Worm (Caenorhabditis elegans): ENCODE measurements around the gene C47E8.3.

C47E8.3 gene

ce11 chrV:14685435-14686058 is 5.4 kb downstream of the C47E8.3 start, which contains the start of gene C47E8.4:
C47E8.4 (minus strand) TSS chrV:14685485.
- peak; percentile 75; the same call in 1 of the 2 replicates for TF ChIP-seq aptf-3 (GFP tag; IDR thresholded peaks at IDR 0.05)
- peak; percentile 90 for TF ChIP-seq B0336.3 (GFP tag; IDR thresholded peaks at IDR 0.05)
- peak; percentile 76 for TF ChIP-seq tbp1 (GFP tag; optimal IDR thresholded peaks at IDR 0.05)
- peak; percentile 63 to 81 for TF ChIP-seq rec-8 (tag; optimal IDR thresholded peaks at IDR 0.05)
- TF ChIP-seq mxl-1 (tag; optimal IDR thresholded peaks at IDR 0.05), result no peak
- peak; percentile 88 for TF ChIP-seq F52B5.7 (tag; optimal IDR thresholded peaks at IDR 0.05)
- TF ChIP-seq B0035.1 (tag; optimal IDR thresholded peaks at IDR 0.05), result peak; percentile 89
- no peak for TF ChIP-seq die-1 (tag; optimal IDR thresholded peaks at IDR 0.05)
- TF ChIP-seq cebp-2 (GFP tag; IDR thresholded peaks at IDR 0.05), result peak; percentile 91; the same call in 1 of the 2 replicates
- TF ChIP-seq ceh-100 (GFP tag; IDR thresholded peaks at IDR 0.05), result peak; percentile 86
- peak; percentile 99 for TF ChIP-seq nfya-2 (GFP tag; IDR thresholded peaks at IDR 0.05)
- 0 out of 2 replicates have a peak, but pooled peaks have one; percentile 43 for TF ChIP-seq bed-1 (GFP tag; IDR thresholded peaks at IDR 0.05)
- peak; percentile 76 for TF ChIP-seq zim-3 (tag; optimal IDR thresholded peaks at IDR 0.05)
- TF ChIP-seq attf-3 (GFP tag; conservative IDR thresholded peaks at IDR 0.05), result peak; percentile 81
- TF ChIP-seq C06A6.2 (GFP tag; conservative IDR thresholded peaks at IDR 0.05), result peak; percentile 94
- peak; percentile 90 for TF ChIP-seq somi-1 (GFP tag; optimal IDR thresholded peaks at IDR 0.05)
- peak; percentile 93 for TF ChIP-seq madf-6 (GFP tag; IDR thresholded peaks at IDR 0.05)
- peak; percentile 81 for TF ChIP-seq madf-8 (GFP tag; conservative IDR thresholded peaks at IDR 0.05)
- TF ChIP-seq ZK185.1 (tag; optimal IDR thresholded peaks at IDR 0.05; ENCODE audit: poor library complexity, severe bottlenecking), result peak; percentile 97
- no peak for TF ChIP-seq sdz-38 (tag; optimal IDR thresholded peaks at IDR 0.05)
- peak; percentile 75 for TF ChIP-seq xnd-1 (tag; optimal IDR thresholded peaks at IDR 0.05)
- peak; percentile 92 for TF ChIP-seq B0019.2 (GFP tag; conservative IDR thresholded peaks at IDR 0.05)
- peak; percentile 98 for TF ChIP-seq tlf-1 (GFP tag; optimal IDR thresholded peaks at IDR 0.05)
- peak; percentile 31 to 92 for TF ChIP-seq let-607 (tag; optimal IDR thresholded peaks at IDR 0.05)
- peak; percentile 89 for TF ChIP-seq C17E4.6 (GFP tag; IDR thresholded peaks at IDR 0.05)
- TF ChIP-seq atf-7 (tag; optimal IDR thresholded peaks at IDR 0.05), result peak; percentile 94
- TF ChIP-seq ekl-4 (GFP tag; IDR thresholded peaks at IDR 0.05), result peak; percentile 98
- TF ChIP-seq lsl-1 (GFP tag; optimal IDR thresholded peaks at IDR 0.05), result peak; percentile 76
- TF ChIP-seq ztf-25 (GFP tag; IDR thresholded peaks at IDR 0.05), result 0 out of 2 replicates have a peak, but pooled peaks have one; percentile 80
- TF ChIP-seq tbx-9 (tag; optimal IDR thresholded peaks at IDR 0.05; ENCODE audit: borderline replicate concordance), result no peak
- peak; percentile 68 for TF ChIP-seq aptf-2 (GFP tag; conservative IDR thresholded peaks at IDR 0.05)
- peak; percentile 46 for TF ChIP-seq dpff-1 (tag; optimal IDR thresholded peaks at IDR 0.05)
- TF ChIP-seq mcd-1 (GFP tag; IDR thresholded peaks at IDR 0.05), result peak; percentile 100
- peak; percentile 93 for TF ChIP-seq Y67H2A.10 (GFP tag; conservative IDR thresholded peaks at IDR 0.05)
- no peak for TF ChIP-seq ets-4 (GFP tag; optimal IDR thresholded peaks at IDR 0.05)
- TF ChIP-seq F22D6.2 (tag; optimal IDR thresholded peaks at IDR 0.05), result peak; percentile 88
- peak; percentile 93 for TF ChIP-seq D2030.7 (GFP tag; IDR thresholded peaks at IDR 0.05)
- TF ChIP-seq F39B2.1 (GFP tag; IDR thresholded peaks at IDR 0.05), result peak; percentile 80; the same call in 1 of the 2 replicates
- no peak for TF ChIP-seq nhr-179 (tag; optimal IDR thresholded peaks at IDR 0.05)
- TF ChIP-seq lin-40 (tag; optimal IDR thresholded peaks at IDR 0.05), result peak; percentile 98
- TF ChIP-seq snpc-1.1 (tag; optimal IDR thresholded peaks at IDR 0.05; ENCODE audit: insufficient read depth), result peak; percentile 32
- TF ChIP-seq Y53G8AR.9 (GFP tag; conservative IDR thresholded peaks at IDR 0.05), result peak; percentile 95
- TF ChIP-seq T26A5.8 (tag; optimal IDR thresholded peaks at IDR 0.05), result no peak
- TF ChIP-seq ama-1 (optimal IDR thresholded peaks at IDR 0.05), result peak; percentile 53
- no peak for TF ChIP-seq ama-1 (GFP tag; optimal IDR thresholded peaks at IDR 0.05)
- TF ChIP-seq K12H6.12 (tag; optimal IDR thresholded peaks at IDR 0.05), result peak; percentile 96
- TF ChIP-seq madf-10 (tag; optimal IDR thresholded peaks at IDR 0.05), result peak; percentile 93

All from whole organism, young adult.